Worm (Caenorhabditis elegans): ENCODE data around the gene srt-34.

ce11 chrV:2845771-2846170, 27.8 kb upstream of the srt-34 start, which contains the start of gene srj-44:
- TF ChIP-seq him-1 (tag; optimal IDR thresholded peaks at IDR 0.05): no peak
- no peak for TF ChIP-seq dao-5 (tag; optimal IDR thresholded peaks at IDR 0.05)

Data from whole organism, L4/young adult.